Worm (Caenorhabditis elegans) whole organism, L4 larva: ENCODE data around the gene K08H10.10.

Source experiments
- F10B5.3 ChIP-seq: sonication (generic microtip); optimal IDR thresholded peaks from 2 replicates; lab custom pipeline; 2016; ENCODE audit warnings: mild to moderate bottlenecking, missing genetic modification characterization, missing compliant biosample characterization
- T20F7.1 ChIP-seq: fragments of 200-800 bp; sonication (Bioruptor generic); optimal IDR thresholded peaks from 2 replicates; lab custom pipeline; 2018; ENCODE audit warnings: mild to moderate bottlenecking, missing genetic modification characterization, missing compliant biosample characterization
- T26A8.4 ChIP-seq: fragments of 200-800 bp; sonication (Bioruptor generic); IDR thresholded peaks from 2 replicates; pipeline ENCODE4 v1.3.6; 2022; ENCODE audit warnings: missing genetic modification characterization, missing compliant biosample characterization
- Y105C5A.15 ChIP-seq: fragments of 200-800 bp; sonication (Bioruptor generic); IDR thresholded peaks from 2 replicates; pipeline ENCODE4 v1.3.6; 2022; ENCODE audit warnings: missing genetic modification characterization, missing compliant biosample characterization
- Y75B8A.6 ChIP-seq: fragments of 200-800 bp; sonication (Bioruptor generic); IDR thresholded peaks from 2 replicates; pipeline ENCODE4 v1.3.6; 2022; ENCODE audit warnings: missing genetic modification reagents, missing genetic modification characterization, missing compliant biosample characterization
- ZK546.5 ChIP-seq, 2 experiments: sonication (generic microtip); optimal IDR thresholded peaks; 2 replicates each; lab custom pipeline; 2017; ENCODE audit warnings: missing biosample characterization in 2 of 2, missing genetic modification characterization in 2 of 2
- arid-1 ChIP-seq: fragments of 200-800 bp; sonication (Bioruptor generic); conservative IDR thresholded peaks from 2 replicates; pipeline ENCODE4 v1.3.6; 2022; ENCODE audit warnings: missing genetic modification reagents, missing genetic modification characterization, missing compliant biosample characterization
- ceh-32 ChIP-seq: sonication (generic microtip); optimal IDR thresholded peaks from 2 replicates; lab custom pipeline; 2016; ENCODE audit warnings: mild to moderate bottlenecking, missing genetic modification characterization, missing compliant biosample characterization; ENCODE audit not compliant: poor library complexity
- ceh-62 ChIP-seq: sonication (generic microtip); optimal IDR thresholded peaks from 2 replicates; lab custom pipeline; 2017; ENCODE audit warnings: missing biosample characterization, missing genetic modification characterization
- ceh-82 ChIP-seq: sonication (generic microtip); optimal IDR thresholded peaks from 2 replicates; lab custom pipeline; 2017; ENCODE audit warnings: missing biosample characterization, missing genetic modification characterization
- ctbp-1 ChIP-seq: fragments of 200-800 bp; sonication (Bioruptor generic); IDR thresholded peaks from 2 replicates; pipeline ENCODE4 v1.3.6; 2022; ENCODE audit warnings: missing genetic modification reagents, missing genetic modification characterization, missing compliant biosample characterization
- daf-12 ChIP-seq: fragments of 150-350 bp; optimal IDR thresholded peaks from 2 replicates; lab custom pipeline; 2014; ENCODE audit warnings: missing biosample characterization, missing genetic modification reagents, missing genetic modification characterization
- daf-16 ChIP-seq, 3 experiments: sonication (generic microtip); optimal IDR thresholded peaks; 2 replicates each; lab custom pipeline; 2016 to 2017; ENCODE audit warnings: missing genetic modification characterization in 3 of 3, missing genetic modification reagents in 3 of 3, mild to moderate bottlenecking in 2 of 3, missing compliant biosample characterization in 2 of 3, missing biosample characterization in 1 of 3, moderate library complexity in 1 of 3
- daf-19 ChIP-seq: fragments of 200-800 bp; sonication (Bioruptor generic); conservative IDR thresholded peaks from 2 replicates; pipeline ENCODE4 v1.3.6; 2022; ENCODE audit warnings: missing genetic modification characterization, missing compliant biosample characterization
- dmd-6 ChIP-seq: fragments of 200-800 bp; sonication (Bioruptor generic); IDR thresholded peaks from 2 replicates; pipeline ENCODE4 v1.3.6; 2022; ENCODE audit warnings: missing genetic modification reagents, missing genetic modification characterization, missing compliant biosample characterization
- dpl-1 ChIP-seq: fragments of 150-350 bp; optimal IDR thresholded peaks from 2 replicates; lab custom pipeline; 2014; ENCODE audit warnings: missing biosample characterization, missing genetic modification reagents, missing genetic modification characterization
- duxl-1 ChIP-seq: sonication (generic microtip); optimal IDR thresholded peaks from 2 replicates; lab custom pipeline; 2016; ENCODE audit warnings: mild to moderate bottlenecking, missing genetic modification characterization, moderate library complexity, missing compliant biosample characterization; ENCODE audit not compliant: poor library complexity
- dve-1 ChIP-seq: sonication (generic microtip); optimal IDR thresholded peaks from 2 replicates; lab custom pipeline; 2017; ENCODE audit warnings: antibody characterized with exemption, mild to moderate bottlenecking, missing genetic modification characterization, missing compliant biosample characterization; ENCODE audit not compliant: insufficient read depth
- egl-27 ChIP-seq: sonication (generic microtip); optimal IDR thresholded peaks from 3 replicates; lab custom pipeline; 2017; ENCODE audit warnings: missing biosample characterization, missing genetic modification reagents, missing genetic modification characterization
- fkh-10 ChIP-seq: fragments of 150-350 bp; optimal IDR thresholded peaks from 2 replicates; lab custom pipeline; 2014; ENCODE audit warnings: missing biosample characterization, missing genetic modification reagents, missing genetic modification characterization
- hif-1 ChIP-seq, 2 experiments: sonication (generic microtip); optimal IDR thresholded peaks; 2 replicates each; lab custom pipeline; 2016 to 2017; ENCODE audit warnings: missing compliant biosample characterization in 2 of 2, missing genetic modification characterization in 2 of 2, missing genetic modification reagents in 2 of 2, missing genotype in 2 of 2, mild to moderate bottlenecking in 1 of 2
- hlh-30 ChIP-seq: sonication (generic microtip); optimal IDR thresholded peaks from 2 replicates; lab custom pipeline; 2017; ENCODE audit warnings: antibody characterized with exemption, mild to moderate bottlenecking, missing genetic modification characterization, missing compliant biosample characterization; ENCODE audit not compliant: insufficient read depth
- jun-1 ChIP-seq: fragments of 150-350 bp; optimal IDR thresholded peaks from 2 replicates; lab custom pipeline; 2014; ENCODE audit warnings: missing biosample characterization, missing genetic modification reagents, missing genetic modification characterization
- lin-13 ChIP-seq: fragments of 150-350 bp; optimal IDR thresholded peaks from 2 replicates; lab custom pipeline; 2014; ENCODE audit warnings: missing biosample characterization, missing genetic modification reagents, missing genetic modification characterization
- lsy-2 ChIP-seq, 2 experiments: fragments of 150-350 bp in 1 of 2; sonication (generic microtip) in 1 of 2; optimal IDR thresholded peaks; 2 replicates each; lab custom pipeline; 2014 to 2017; ENCODE audit warnings: missing biosample characterization in 2 of 2, missing genetic modification characterization in 2 of 2
- mdl-1 ChIP-seq, 2 experiments: fragments of 150-350 bp in 1 of 2; sonication (generic microtip) in 1 of 2; optimal IDR thresholded peaks; 2 replicates each; lab custom pipeline; 2014 to 2017; ENCODE audit warnings: missing biosample characterization in 2 of 2, missing genetic modification characterization in 2 of 2
- mdt-29 ChIP-seq: fragments of 200-800 bp; sonication (Bioruptor generic); IDR thresholded peaks from 2 replicates; pipeline ENCODE4 v1.3.6; 2022; ENCODE audit warnings: missing genetic modification reagents, missing genetic modification characterization, missing compliant biosample characterization
- mep-1 ChIP-seq: fragments of 150-350 bp; sonication (generic microtip); optimal IDR thresholded peaks from 3 replicates; lab custom pipeline; 2014; ENCODE audit warnings: missing biosample characterization, missing genetic modification characterization
- mes-2 ChIP-seq: sonication (generic microtip); optimal IDR thresholded peaks from 2 replicates; lab custom pipeline; 2016; ENCODE audit warnings: missing genotype, mild to moderate bottlenecking, missing genetic modification characterization, missing compliant biosample characterization; ENCODE audit not compliant: poor library complexity, severe bottlenecking
- mxl-2 ChIP-seq: fragments of 200-800 bp; sonication (Bioruptor generic); conservative IDR thresholded peaks from 2 replicates; pipeline ENCODE4 v1.3.6; 2022; ENCODE audit warnings: missing genetic modification reagents, missing genetic modification characterization, missing compliant biosample characterization
- nhr-102 ChIP-seq: sonication (generic microtip); optimal IDR thresholded peaks from 2 replicates; lab custom pipeline; 2016; ENCODE audit warnings: mild to moderate bottlenecking, missing genetic modification characterization, moderate library complexity, missing compliant biosample characterization
- nhr-41 ChIP-seq: fragments of 200-800 bp; sonication (Bioruptor generic); IDR thresholded peaks from 2 replicates; pipeline ENCODE4 v1.3.6; 2022; ENCODE audit warnings: missing genetic modification reagents, missing genetic modification characterization, missing compliant biosample characterization
- nhr-48 ChIP-seq: sonication (generic microtip); optimal IDR thresholded peaks from 2 replicates; lab custom pipeline; 2016; ENCODE audit warnings: mild to moderate bottlenecking, missing genetic modification characterization, missing compliant biosample characterization
- nhr-6 ChIP-seq: fragments of 150-350 bp; optimal IDR thresholded peaks from 2 replicates; lab custom pipeline; 2014; ENCODE audit warnings: missing biosample characterization, missing genetic modification characterization
- nhr-77 ChIP-seq: fragments of 150-350 bp; optimal IDR thresholded peaks from 2 replicates; lab custom pipeline; 2014; ENCODE audit warnings: missing biosample characterization, missing genetic modification characterization
- pqm-1 ChIP-seq: sonication (generic microtip); optimal IDR thresholded peaks from 2 replicates; lab custom pipeline; 2017; ENCODE audit warnings: missing biosample characterization, missing genetic modification characterization
- rbr-2 ChIP-seq: sonication (generic microtip); optimal IDR thresholded peaks from 2 replicates; lab custom pipeline; 2016; ENCODE audit warnings: missing genotype, missing genetic modification characterization, missing compliant biosample characterization
- sdz-12 ChIP-seq: fragments of 200-800 bp; sonication (Bioruptor generic); optimal IDR thresholded peaks from 2 replicates; lab custom pipeline; 2018; ENCODE audit warnings: mild to moderate bottlenecking, missing genetic modification characterization, missing compliant biosample characterization
- set-16 ChIP-seq: fragments of 200-800 bp; sonication (Bioruptor generic); IDR thresholded peaks from 2 replicates; pipeline ENCODE4 v1.3.6; 2022; ENCODE audit warnings: missing genetic modification reagents, missing genetic modification characterization, missing compliant biosample characterization
- snpc-1.2 ChIP-seq: fragments of 200-800 bp; sonication (Bioruptor generic); IDR thresholded peaks from 2 replicates; pipeline ENCODE4 v1.3.6; 2022; ENCODE audit warnings: missing genetic modification reagents, missing genetic modification characterization, missing compliant biosample characterization
- spr-1 ChIP-seq: sonication (generic microtip); optimal IDR thresholded peaks from 2 replicates; lab custom pipeline; 2016; ENCODE audit warnings: mild to moderate bottlenecking, missing genetic modification characterization, missing compliant biosample characterization
- spr-3 ChIP-seq: fragments of 200-800 bp; sonication (Bioruptor generic); optimal IDR thresholded peaks from 2 replicates; lab custom pipeline; 2018; ENCODE audit warnings: mild to moderate bottlenecking, missing genetic modification characterization, missing compliant biosample characterization
- tag-97 ChIP-seq: fragments of 200-800 bp; sonication (Bioruptor generic); IDR thresholded peaks from 2 replicates; pipeline ENCODE4 v1.3.6; 2022; ENCODE audit warnings: missing genetic modification characterization, missing compliant biosample characterization
- tra-1 ChIP-seq: fragments of 200-800 bp; sonication (Bioruptor generic); IDR thresholded peaks from 2 replicates; pipeline ENCODE4 v1.3.6; 2022; ENCODE audit warnings: missing genetic modification reagents, missing genetic modification characterization, missing compliant biosample characterization
- unc-130 ChIP-seq: sonication (generic microtip); optimal IDR thresholded peaks from 2 replicates; lab custom pipeline; 2016; ENCODE audit warnings: missing genetic modification reagents, missing genetic modification characterization, missing compliant biosample characterization
- unc-39 ChIP-seq: sonication (generic microtip); optimal IDR thresholded peaks from 2 replicates; lab custom pipeline; 2017; ENCODE audit warnings: missing biosample characterization, missing genetic modification characterization
- unc-62 ChIP-seq, 3 experiments: fragments of 150-350 bp in 1 of 3; sonication (generic microtip); optimal IDR thresholded peaks in 2 of 3; peaks in 1 of 3; 1 replicate in 1 of 3; 2 replicates in 2 of 3; lab custom pipeline; 2014 to 2017; ENCODE audit warnings: missing biosample characterization in 3 of 3, missing genetic modification characterization in 3 of 3, missing genetic modification reagents in 3 of 3, missing genotype in 1 of 3
- zfp-3 ChIP-seq: fragments of 200-800 bp; sonication (Bioruptor generic); conservative IDR thresholded peaks from 2 replicates; pipeline ENCODE4 v1.3.6; 2022; ENCODE audit warnings: missing genetic modification reagents, missing genetic modification characterization, missing compliant biosample characterization
- ztf-7 ChIP-seq: fragments of 150-350 bp; optimal IDR thresholded peaks from 2 replicates; lab custom pipeline; 2014; ENCODE audit warnings: missing biosample characterization, missing genetic modification characterization

The K08H10.10 gene

ce11 chrV:10039837-10040236, 39.0 kb downstream of the K08H10.10 start (continued):
- TF ChIP-seq ceh-62 (tag; lab: Kevin White, UChicago) (no peak), hlh-30 (peak; percentile 80), lsy-2 (tag; optimal IDR thresholded peaks at IDR 0.05; lab: Kevin White, UChicago) (peak; percentile 68 to 88), zfp-3 (GFP tag; lab: Robert Waterston, UW) (no peak), ctbp-1 (peak; percentile 60; the same call in 1 of the 2 replicates), dpl-1 (GFP tag; lab: Kevin White, UChicago) (peak; percentile 30), fkh-10 (GFP tag; lab: Kevin White, UChicago) (no peak), egl-27 (tag; lab: Kevin White, UChicago) (no peak), Y105C5A.15 (GFP tag; lab: Robert Waterston, UW) (no peak), nhr-102 (tag; lab: Kevin White, UChicago) (peak; percentile 54), T26A8.4 (GFP tag; lab: Robert Waterston, UW) (peak; percentile 45; the same call in 1 of the 2 replicates), ZK546.5 (tag; optimal IDR thresholded peaks at IDR 0.05; lab: Kevin White, UChicago) (no peak), mdt-29 (no peak), ztf-7 (tag; lab: Kevin White, UChicago) (peak; percentile 31), set-16 (peak; percentile 46), dmd-6 (GFP tag; lab: Robert Waterston, UW) (peak; percentile 88), unc-62 (GFP tag; optimal IDR thresholded peaks at IDR 0.05 in 1 of 2; lab: Kevin White, UChicago) (peak in 1 of 2 experiments; percentile 32), unc-62 (tag; optimal IDR thresholded peaks at IDR 0.05; lab: Kevin White, UChicago) (no peak), ceh-32 (peak; percentile 20), unc-39 (no peak), tra-1 (GFP tag; lab: Robert Waterston, UW) (no peak), tag-97 (no peak), rbr-2 (tag; lab: Kevin White, UChicago) (peak; percentile 77), F10B5.3 (tag; lab: Kevin White, UChicago) (no peak), arid-1 (GFP tag; lab: Robert Waterston, UW) (peak; percentile 43; the same call in 1 of the 2 replicates), nhr-77 (tag; lab: Kevin White, UChicago) (peak; percentile 65), ceh-82 (no peak), lin-13 (GFP tag; lab: Kevin White, UChicago) (peak; percentile 70), sdz-12 (GFP tag; lab: Kevin White, UChicago) (no peak), snpc-1.2 (GFP tag; lab: Robert Waterston, UW) (no peak), duxl-1 (no peak), Y75B8A.6 (GFP tag; lab: Robert Waterston, UW) (no peak), hif-1 (tag; optimal IDR thresholded peaks at IDR 0.05; lab: Kevin White, UChicago) (peak in 1 of 2 experiments; percentile 44), daf-16 (GFP tag; optimal IDR thresholded peaks at IDR 0.05; lab: Kevin White, UChicago) (peak in 1 of 2 experiments; percentile 6), daf-16 (tag; optimal IDR thresholded peaks at IDR 0.05; lab: Kevin White, UChicago) (peak; percentile 74), mdl-1 (tag; optimal IDR thresholded peaks at IDR 0.05; lab: Kevin White, UChicago) (peak; percentile 24 to 79), daf-19 (GFP tag; lab: Robert Waterston, UW) (no peak), spr-3 (GFP tag; lab: Kevin White, UChicago) (peak; percentile 39), nhr-6 (tag; lab: Kevin White, UChicago) (peak; percentile 70), mxl-2 (GFP tag; lab: Robert Waterston, UW) (no peak), daf-12 (no peak), T20F7.1 (GFP tag; lab: Kevin White, UChicago) (no peak), dve-1 (tag; lab: Kevin White, UChicago) (peak; percentile 91), mes-2 (tag; lab: Kevin White, UChicago) (peak; percentile 82), nhr-48 (tag; lab: Kevin White, UChicago) (peak; percentile 59), unc-130 (GFP tag; lab: Kevin White, UChicago) (no peak), nhr-41 (no peak), pqm-1 (tag; lab: Kevin White, UChicago) (peak; percentile 58), mep-1 (tag; lab: Kevin White, UChicago) (peak; percentile 89), spr-1 (tag; lab: Kevin White, UChicago) (peak; percentile 47), jun-1 (tag; lab: Kevin White, UChicago) (peak; percentile 55)
